Worm (Caenorhabditis elegans): ENCODE measurements around the gene Y26G10.1.

ce11 chrV:17724704-17725103, 29.0 kb upstream of the Y26G10.1 start, which contains the start of gene fat-5:
- no peak for TF ChIP-seq hmg-20 (GFP tag; IDR thresholded peaks at IDR 0.05)
- TF ChIP-seq T07F8.4 (tag; optimal IDR thresholded peaks at IDR 0.05) = no peak
- TF ChIP-seq die-1 (tag; optimal IDR thresholded peaks at IDR 0.05) = no peak
- no peak for TF ChIP-seq nfya-1 (tag; optimal IDR thresholded peaks at IDR 0.05; ENCODE audit: borderline replicate concordance, insufficient read depth)
- TF ChIP-seq K12H6.12 (tag; optimal IDR thresholded peaks at IDR 0.05) = no peak
- no peak for TF ChIP-seq F10E7.11 (tag; optimal IDR thresholded peaks at IDR 0.05)
- TF ChIP-seq F57A8.1 (GFP tag; optimal IDR thresholded peaks at IDR 0.05) = no peak
